Fruit fly (Drosophila melanogaster) whole organism, embryonic: Measurements from ENCODE around the gene gukh.

ENCODE experiments used
- Atf-2 ChIP-seq: fragments of 200-800 bp; sonication (Bioruptor generic); optimal IDR thresholded peaks from 2 replicates; lab custom pipeline; 2016; ENCODE audit warnings: missing biosample characterization, missing genetic modification characterization
- BEAF-32 ChIP-seq: fragments of 200-800 bp; sonication (Bioruptor generic); optimal IDR thresholded peaks from 3 replicates; lab custom pipeline; 2017; ENCODE audit warnings: missing biosample characterization, missing genetic modification characterization, mild to moderate bottlenecking, moderate library complexity, missing genetic modification reagents
- CG10209 ChIP-seq: fragments of 200-800 bp; sonication (Bioruptor generic); optimal IDR thresholded peaks from 3 replicates; lab custom pipeline; 2017; ENCODE audit warnings: missing biosample characterization, mild to moderate bottlenecking, missing genetic modification characterization, missing genetic modification reagents
- CG1024 ChIP-seq: fragments of 200-800 bp; sonication (Bioruptor generic); IDR thresholded peaks from 2 replicates; pipeline ENCODE4 v1.3.6; 2022; ENCODE audit warnings: missing biosample characterization, missing genetic modification characterization
- CG10274 ChIP-seq: fragments of 200-800 bp; sonication (Bioruptor generic); optimal IDR thresholded peaks from 3 replicates; lab custom pipeline; 2017; ENCODE audit warnings: missing biosample characterization, mild to moderate bottlenecking, missing genetic modification characterization
- CG11247 ChIP-seq: fragments of 200-800 bp; sonication (Bioruptor generic); IDR thresholded peaks from 2 replicates; pipeline ENCODE4 v1.3.6; 2022; ENCODE audit warnings: missing biosample characterization, missing genetic modification characterization
- CG12299 ChIP-seq: fragments of 200-800 bp; sonication (Bioruptor generic); optimal IDR thresholded peaks from 2 replicates; lab custom pipeline; 2018; ENCODE audit warnings: missing biosample characterization, mild to moderate bottlenecking, missing genetic modification characterization
- CG14014 ChIP-seq: fragments of 200-800 bp; sonication (Bioruptor generic); IDR thresholded peaks from 2 replicates; pipeline ENCODE4 v1.3.6; 2022; ENCODE audit warnings: missing biosample characterization, missing genetic modification characterization
- CG14667 ChIP-seq: fragments of 200-800 bp; sonication (Bioruptor generic); IDR thresholded peaks from 2 replicates; pipeline ENCODE4 v1.3.6; 2022; ENCODE audit warnings: missing biosample characterization, missing genetic modification characterization
- CG16779 ChIP-seq: fragments of 200-800 bp; sonication (Bioruptor generic); IDR thresholded peaks from 2 replicates; pipeline ENCODE4 v1.3.6; 2022; ENCODE audit warnings: missing biosample characterization, missing genetic modification characterization
- CG17829 ChIP-seq: fragments of 200-800 bp; optimal IDR thresholded peaks from 2 replicates; lab custom pipeline; 2019; ENCODE audit warnings: missing biosample characterization, mild to moderate bottlenecking, missing genetic modification characterization, moderate library complexity
- CG18262 ChIP-seq: fragments of 200-800 bp; optimal IDR thresholded peaks from 3 replicates; lab custom pipeline; 2019; ENCODE audit warnings: missing biosample characterization, mild to moderate bottlenecking, missing genetic modification characterization, moderate library complexity
- CG4282 ChIP-seq: fragments of 200-800 bp; sonication (Bioruptor generic); optimal IDR thresholded peaks from 2 replicates; lab custom pipeline; 2016; ENCODE audit warnings: missing biosample characterization, missing genetic modification characterization
- CG6654 ChIP-seq: fragments of 200-800 bp; sonication (Bioruptor generic); optimal IDR thresholded peaks from 2 replicates; lab custom pipeline; 2017; ENCODE audit warnings: missing biosample characterization, mild to moderate bottlenecking, missing genetic modification characterization
- CG6791 ChIP-seq: fragments of 200-800 bp; sonication (Bioruptor generic); IDR thresholded peaks from 3 replicates; pipeline ENCODE4 v1.3.6; 2022; ENCODE audit warnings: missing biosample characterization, missing genetic modification characterization; ENCODE audit not compliant: partially characterized antibody
- CG8290 ChIP-seq, 3 experiments: fragments of 200-800 bp; sonication (Bioruptor generic); optimal IDR thresholded peaks; 2 replicates each; lab custom pipeline; 2016 to 2019; ENCODE audit warnings: missing biosample characterization in 3 of 3, missing genetic modification characterization in 3 of 3, mild to moderate bottlenecking in 2 of 3, moderate library complexity in 1 of 3
- CG8924 ChIP-seq: fragments of 200-800 bp; optimal IDR thresholded peaks from 3 replicates; lab custom pipeline; 2019; ENCODE audit warnings: missing biosample characterization, mild to moderate bottlenecking, missing genetic modification characterization, moderate library complexity
- CG9437 ChIP-seq: fragments of 200-800 bp; sonication (Bioruptor generic); optimal IDR thresholded peaks from 2 replicates; lab custom pipeline; 2018; ENCODE audit warnings: missing biosample characterization, mild to moderate bottlenecking, missing genetic modification characterization
- CTCF ChIP-seq: fragments of 200-800 bp; sonication (Bioruptor generic); optimal IDR thresholded peaks from 2 replicates; lab custom pipeline; 2017; ENCODE audit warnings: missing biosample characterization, mild to moderate bottlenecking, missing genetic modification characterization, moderate library complexity
- Camta ChIP-seq: fragments of 200-800 bp; sonication (Bioruptor generic); optimal IDR thresholded peaks from 2 replicates; lab custom pipeline; 2016; ENCODE audit warnings: missing biosample characterization, missing genetic modification characterization
- CkIIα-i1 ChIP-seq: fragments of 200-800 bp; sonication (Bioruptor generic); IDR thresholded peaks from 2 replicates; pipeline ENCODE4 v1.3.6; 2022; ENCODE audit warnings: missing biosample characterization, missing genetic modification characterization
- Dfd ChIP-seq, 2 experiments: fragments of >200 bp; optimal IDR thresholded peaks; 2 replicates each; lab custom pipeline; 2017; ENCODE audit warnings: missing biosample characterization in 2 of 2, missing genetic modification characterization in 2 of 2
- Drgx ChIP-seq: fragments of 200-800 bp; sonication (Bioruptor generic); IDR thresholded peaks from 2 replicates; pipeline ENCODE4 v1.3.6; 2022; ENCODE audit warnings: missing biosample characterization, missing genetic modification characterization
- E2f2 ChIP-seq: fragments of 200-800 bp; sonication (Bioruptor generic); IDR thresholded peaks from 2 replicates; pipeline ENCODE4 v1.3.6; 2022; ENCODE audit warnings: missing biosample characterization, missing genetic modification characterization
- Ets65A ChIP-seq: fragments of 200-800 bp; sonication (Bioruptor generic); peaks from one replicate; lab custom pipeline; 2016; ENCODE audit warnings: missing biosample characterization, missing genetic modification characterization
- Gsc ChIP-seq: fragments of 200-800 bp; sonication (Bioruptor generic); IDR thresholded peaks from 2 replicates; pipeline ENCODE4 v1.3.6; 2022; ENCODE audit warnings: missing biosample characterization, missing genetic modification characterization
- Hsf ChIP-seq: fragments of 200-800 bp; sonication (Bioruptor generic); optimal IDR thresholded peaks from 3 replicates; lab custom pipeline; 2016; ENCODE audit warnings: missing biosample characterization, missing genetic modification characterization
- Meics ChIP-seq: fragments of 200-800 bp; sonication (Bioruptor generic); optimal IDR thresholded peaks from 2 replicates; lab custom pipeline; 2017; ENCODE audit warnings: missing biosample characterization, mild to moderate bottlenecking, missing genetic modification characterization
- Mrtf ChIP-seq: fragments of 200-800 bp; sonication (Bioruptor generic); IDR thresholded peaks from 3 replicates; pipeline ENCODE4 v1.3.6; 2022; ENCODE audit warnings: missing biosample characterization, missing genetic modification characterization
- Nf-YA ChIP-seq: fragments of 200-800 bp; sonication (Bioruptor generic); IDR thresholded peaks from 2 replicates; pipeline ENCODE4 v1.3.6; 2022; ENCODE audit warnings: missing biosample characterization, missing genetic modification characterization
- Optix ChIP-seq: fragments of 200-800 bp; sonication (Bioruptor generic); IDR thresholded peaks from 3 replicates; pipeline ENCODE4 v1.3.6; 2022; ENCODE audit warnings: missing biosample characterization, missing genetic modification characterization
- PHDP ChIP-seq: fragments of 200-800 bp; sonication (Bioruptor generic); optimal IDR thresholded peaks from 3 replicates; lab custom pipeline; 2018; ENCODE audit warnings: missing biosample characterization, mild to moderate bottlenecking, missing genetic modification characterization, moderate library complexity
- Rx ChIP-seq: fragments of 200-800 bp; sonication (Bioruptor generic); IDR thresholded peaks from 2 replicates; pipeline ENCODE4 v1.3.6; 2022; ENCODE audit warnings: missing biosample characterization, missing genetic modification characterization
- Sox102F ChIP-seq: fragments of 200-800 bp; sonication (Bioruptor generic); optimal IDR thresholded peaks from 2 replicates; lab custom pipeline; 2018; ENCODE audit warnings: missing biosample characterization, mild to moderate bottlenecking, missing genetic modification characterization, moderate library complexity
- Sry-β ChIP-seq: fragments of 200-800 bp; sonication (Bioruptor generic); optimal IDR thresholded peaks from 2 replicates; lab custom pipeline; 2018; ENCODE audit warnings: missing biosample characterization, mild to moderate bottlenecking, missing genetic modification characterization, moderate library complexity
- Usf ChIP-seq: fragments of 200-800 bp; sonication (Bioruptor generic); optimal IDR thresholded peaks from 2 replicates; lab custom pipeline; 2017; ENCODE audit warnings: missing genotype, missing biosample characterization, missing genetic modification characterization
- ac ChIP-seq: fragments of 200-800 bp; sonication (Bioruptor generic); optimal IDR thresholded peaks from 3 replicates; lab custom pipeline; 2017; ENCODE audit warnings: missing biosample characterization, mild to moderate bottlenecking, missing genetic modification characterization
- ap ChIP-seq: fragments of 200-800 bp; sonication (Bioruptor generic); IDR thresholded peaks from 2 replicates; pipeline ENCODE4 v1.3.6; 2022; ENCODE audit warnings: missing biosample characterization, missing genetic modification characterization
- dan ChIP-seq: fragments of 200-800 bp; sonication (Bioruptor generic); IDR thresholded peaks from 2 replicates; pipeline ENCODE4 v1.3.6; 2022; ENCODE audit warnings: missing biosample characterization, missing genetic modification characterization
- fu2 ChIP-seq: fragments of 200-800 bp; sonication (Bioruptor generic); optimal IDR thresholded peaks from 2 replicates; lab custom pipeline; 2016; ENCODE audit warnings: missing biosample characterization, missing genetic modification characterization
- gce ChIP-seq: fragments of 200-800 bp; sonication (Bioruptor generic); IDR thresholded peaks from 3 replicates; pipeline ENCODE4 v1.3.6; 2022; ENCODE audit warnings: missing biosample characterization, missing genetic modification characterization
- inv ChIP-seq: fragments of 200-800 bp; sonication (Bioruptor generic); IDR thresholded peaks from 2 replicates; pipeline ENCODE4 v1.3.6; 2022; ENCODE audit warnings: missing biosample characterization, missing genetic modification characterization; ENCODE audit not compliant: partially characterized antibody
- lmd ChIP-seq: fragments of 200-800 bp; sonication (Bioruptor generic); IDR thresholded peaks from 2 replicates; pipeline ENCODE4 v1.3.6; 2022; ENCODE audit warnings: missing biosample characterization, missing genetic modification characterization
- mam ChIP-seq: fragments of 200-800 bp; sonication (Bioruptor generic); optimal IDR thresholded peaks from 3 replicates; lab custom pipeline; 2016; ENCODE audit warnings: missing biosample characterization, missing genetic modification characterization
- nau ChIP-seq: fragments of 200-800 bp; sonication (Bioruptor generic); optimal IDR thresholded peaks from 3 replicates; lab custom pipeline; 2017; ENCODE audit warnings: missing biosample characterization, mild to moderate bottlenecking, missing genetic modification characterization, missing genetic modification reagents
- otp ChIP-seq: fragments of 200-800 bp; sonication (Bioruptor generic); IDR thresholded peaks from 3 replicates; pipeline ENCODE4, ENCODE4 v1.3.6; 2022; ENCODE audit warnings: missing biosample characterization, missing genetic modification characterization
- pb ChIP-seq: fragments of 200-800 bp; sonication (Bioruptor generic); optimal IDR thresholded peaks from 3 replicates; lab custom pipeline; 2016; ENCODE audit warnings: missing biosample characterization, missing genetic modification characterization
- ro ChIP-seq: fragments of 200-800 bp; sonication (Bioruptor generic); IDR thresholded peaks from 2 replicates; pipeline ENCODE4 v1.3.6; 2022; ENCODE audit warnings: missing biosample characterization, missing genetic modification characterization
- sug ChIP-seq: fragments of 200-800 bp; optimal IDR thresholded peaks from 2 replicates; lab custom pipeline; 2019; ENCODE audit warnings: missing biosample characterization, mild to moderate bottlenecking, missing genetic modification characterization, moderate library complexity
- trem ChIP-seq: fragments of 200-800 bp; optimal IDR thresholded peaks from 3 replicates; lab custom pipeline; 2019; ENCODE audit warnings: missing biosample characterization, mild to moderate bottlenecking, missing genetic modification characterization, moderate library complexity
- twi ChIP-seq: fragments of 200-800 bp; optimal IDR thresholded peaks from 2 replicates; lab custom pipeline; 2019; ENCODE audit warnings: missing biosample characterization, mild to moderate bottlenecking, missing genetic modification characterization, moderate library complexity

The gukh gene

DNA sequence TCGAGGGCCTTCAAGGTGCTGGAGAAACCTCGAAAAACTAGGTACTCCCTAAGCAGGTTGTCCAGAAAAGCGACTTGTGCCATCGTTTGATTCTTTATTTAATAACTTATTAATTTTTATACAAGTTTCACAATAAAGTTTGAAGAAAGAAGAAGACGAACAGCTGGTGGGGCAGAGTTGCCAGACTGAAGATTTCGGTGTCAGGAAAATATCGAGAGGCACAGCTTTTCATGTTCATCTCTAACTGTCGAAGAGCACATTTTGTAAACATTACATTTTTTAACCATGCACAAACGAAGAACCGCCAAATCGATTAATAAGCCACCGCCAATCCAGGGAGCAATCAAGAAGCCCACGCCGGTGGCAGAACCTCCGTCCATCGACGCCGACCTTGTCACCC, 40.0 kb downstream of the gukh start, which contains the start of the genes CG6005 and CG14286 (continued):
- TF ChIP-seq lmd (GFP tag; lab: Robert Waterston, UW), result peak; percentile 58; the same call in 1 of the 2 replicates
- peak; percentile 48; the same call in 1 of the 3 replicates for TF ChIP-seq gce
- peak; percentile 64 for TF ChIP-seq Hsf
- TF ChIP-seq CG10274 (GFP tag; lab: Kevin White, UChicago), result no peak
- TF ChIP-seq otp (GFP tag; lab: Robert Waterston, UW), result peak; percentile 69
- no peak for TF ChIP-seq nau (GFP tag; lab: Kevin White, UChicago)
- TF ChIP-seq CG14014 (GFP tag; lab: Robert Waterston, UW), result peak; percentile 68; the same call in 1 of the 2 replicates
- TF ChIP-seq ro, result peak; percentile 57; the same call in 1 of the 2 replicates
- no peak for TF ChIP-seq CG12299
- peak; percentile 62; the same call in 1 of the 2 replicates for TF ChIP-seq CG11247
- TF ChIP-seq CG14667 (GFP tag; lab: Robert Waterston, UW), result peak; percentile 53
- TF ChIP-seq CG8290 (GFP tag; optimal IDR thresholded peaks at IDR 0.05; lab: Kevin White, UChicago), result peak; percentile 15
- peak in 1 of 2 experiments; percentile 82 for TF ChIP-seq CG8290 (tag; optimal IDR thresholded peaks at IDR 0.05; lab: Kevin White, UChicago)
- peak; percentile 54 for TF ChIP-seq fu2 (GFP tag; lab: Kevin White, UChicago)
- TF ChIP-seq CG16779 (GFP tag; lab: Robert Waterston, UW), result peak; percentile 79
- peak; percentile 29 for TF ChIP-seq CG8924
- no peak for TF ChIP-seq CG6654 (GFP tag; lab: Kevin White, UChicago)
- no peak for TF ChIP-seq CG9437 (GFP tag; lab: Kevin White, UChicago)
- TF ChIP-seq PHDP, result peak; percentile 36
- no peak for TF ChIP-seq Sry-β (GFP tag; lab: Kevin White, UChicago)
- TF ChIP-seq Sox102F, result peak; percentile 37
- TF ChIP-seq ap (GFP tag; lab: Robert Waterston, UW), result 0 out of 2 replicates have a peak, but pooled peaks have one; percentile 6
- TF ChIP-seq CG17829, result peak; percentile 26
- peak; percentile 57; the same call in 1 of the 2 replicates for TF ChIP-seq inv (GFP tag; lab: Robert Waterston, UW)
- TF ChIP-seq CG6791, result peak; percentile 74
- peak; percentile 86 for TF ChIP-seq BEAF-32 (GFP tag; lab: Kevin White, UChicago)
- peak; percentile 25 for TF ChIP-seq twi (tag; lab: Kevin White, UChicago)
- peak; percentile 21 for TF ChIP-seq CG4282
- TF ChIP-seq CG18262 (tag; lab: Kevin White, UChicago), result peak; percentile 14
- peak; percentile 33 for TF ChIP-seq trem (tag; lab: Kevin White, UChicago)
- TF ChIP-seq dan (GFP tag; lab: Robert Waterston, UW), result no peak
- no peak for TF ChIP-seq Meics (GFP tag; lab: Kevin White, UChicago)
- TF ChIP-seq Mrtf, result peak; percentile 62; the same call in 1 of the 3 replicates
- TF ChIP-seq CG1024 (GFP tag; lab: Robert Waterston, UW), result peak; percentile 28; the same call in 1 of the 2 replicates
- peak; percentile 59 for TF ChIP-seq sug
- TF ChIP-seq Camta (GFP tag; lab: Kevin White, UChicago), result peak; percentile 16
- peak; percentile 1 for TF ChIP-seq CG10209 (GFP tag; lab: Kevin White, UChicago)
- TF ChIP-seq Nf-YA (GFP tag; lab: Robert Waterston, UW), result peak; percentile 45; the same call in 1 of the 2 replicates
- no peak for TF ChIP-seq Gsc (GFP tag; lab: Robert Waterston, UW)
- TF ChIP-seq Dfd (GFP tag; optimal IDR thresholded peaks at IDR 0.05; lab: Kevin White, UChicago), result no peak
- TF ChIP-seq Atf-2 (GFP tag; lab: Kevin White, UChicago), result peak; percentile 49
- no peak for TF ChIP-seq pb
- peak; percentile 30 for TF ChIP-seq Ets65A (GFP tag; lab: Kevin White, UChicago)
- peak; percentile 61 for TF ChIP-seq Rx
- peak; percentile 52 for TF ChIP-seq Drgx (GFP tag; lab: Robert Waterston, UW)
- peak; percentile 77 for TF ChIP-seq E2f2 (GFP tag; lab: Robert Waterston, UW)
- peak; percentile 63; the same call in 2 of the 3 replicates for TF ChIP-seq Optix
- no peak for TF ChIP-seq ac (GFP tag; lab: Kevin White, UChicago)
- no peak for TF ChIP-seq Usf (GFP tag; lab: Kevin White, UChicago)
- TF ChIP-seq CTCF (GFP tag; lab: Kevin White, UChicago), result peak; percentile 13
- TF ChIP-seq mam (GFP tag; lab: Kevin White, UChicago), result peak; percentile 69
- no peak for TF ChIP-seq CkIIα-i1 (GFP tag; lab: Robert Waterston, UW)
